Worm (Caenorhabditis elegans): ENCODE measurements around the gene F46H5.3.

ce11 chrX:7284724-7285184 lies 46.3 kb upstream of the F46H5.3 start:
- no peak for TF ChIP-seq sox-4 (tag; optimal IDR thresholded peaks at IDR 0.05)
- no peak for TF ChIP-seq aly-2 (tag; optimal IDR thresholded peaks at IDR 0.05)
- TF ChIP-seq fos-1 (tag; optimal IDR thresholded peaks at IDR 0.05): peak; percentile 7
